Worm (Caenorhabditis elegans) whole organism, midembryonic: ENCODE data around the gene F40A3.7.

Experiments
- T22C8.4 ChIP-seq: fragments of 200-800 bp; sonication (Bioruptor generic); IDR thresholded peaks from 2 replicates; pipeline ENCODE4 v1.3.6; 2022; ENCODE audit warnings: missing genetic modification characterization, missing compliant biosample characterization
- med-1 ChIP-seq: sonication (generic microtip); optimal IDR thresholded peaks from 2 replicates; lab custom pipeline; 2017; ENCODE audit warnings: missing genetic modification characterization, mild to moderate bottlenecking, missing compliant biosample characterization, antibody characterized with exemption, missing genetic modification reagents; ENCODE audit not compliant: insufficient read depth
- tab-1 ChIP-seq: fragments of 200-800 bp; sonication (Bioruptor generic); IDR thresholded peaks from 2 replicates; pipeline ENCODE4 v1.3.6; 2022; ENCODE audit warnings: missing genetic modification characterization, missing compliant biosample characterization
- ztf-23 ChIP-seq: fragments of 200-800 bp; sonication (Bioruptor generic); IDR thresholded peaks from 2 replicates; pipeline ENCODE4 v1.3.6; 2022; ENCODE audit warnings: missing genetic modification reagents, missing genetic modification characterization, missing compliant biosample characterization
- ztf-29 ChIP-seq: fragments of 200-800 bp; sonication (Bioruptor generic); IDR thresholded peaks from 2 replicates; pipeline ENCODE4 v1.3.6; 2022; ENCODE audit warnings: missing genetic modification reagents, missing genetic modification characterization, missing compliant biosample characterization

ce11 chrV:7854603-7855002, 45.1 kb downstream of the F40A3.7 start, which contains the start of the genes C37C3.9 and C37C3.18:
- no peak for TF ChIP-seq med-1
- TF ChIP-seq tab-1: 0 out of 2 replicates have a peak, but pooled peaks have one; percentile 42
- no peak for TF ChIP-seq ztf-23 (GFP tag; lab: Robert Waterston, UW)
- no peak for TF ChIP-seq ztf-29 (GFP tag; lab: Robert Waterston, UW)
- TF ChIP-seq T22C8.4 (GFP tag; lab: Robert Waterston, UW): no peak
